Fruit fly (Drosophila melanogaster) whole organism: ENCODE results near the gene CG9636.

Experiments used
- CG8478 ChIP-seq: fragments of >200 bp; optimal IDR thresholded peaks from 2 replicates; lab custom pipeline; 2018; ENCODE audit warnings: inconsistent platforms
- Dll ChIP-seq: fragments of >200 bp; optimal IDR thresholded peaks from 2 replicates; lab custom pipeline; 2017
- EcR ChIP-seq, 2 experiments: fragments of >200 bp; optimal IDR thresholded peaks; 2 replicates each; lab custom pipeline; 2017; ENCODE audit warnings: missing biosample characterization in 2 of 2, missing genetic modification characterization in 2 of 2, missing genetic modification reagents in 2 of 2
- pan ChIP-seq: fragments of >200 bp; optimal IDR thresholded peaks from 2 replicates; lab custom pipeline; 2017
- psq ChIP-seq: fragments of >200 bp; optimal IDR thresholded peaks from 2 replicates; lab custom pipeline; 2017
- usp ChIP-seq: fragments of >200 bp; optimal IDR thresholded peaks from 2 replicates; lab custom pipeline; 2017; ENCODE audit warnings: missing biosample characterization, missing genetic modification characterization, mixed read lengths

The CG9636 gene

dm6 chr3R:8243720-8244119 is at the start of gene CG9636, which contains the start of the genes CG18749 and CG33722:
Gene CG9636 (minus strand): TSS chr3R:8243792.
Gene CG18749 (plus strand): TSS chr3R:8244055.
Gene CG33722 (plus strand): TSS chr3R:8244055.
- no peak for TF ChIP-seq pan (lab: Kevin White, UChicago)
- TF ChIP-seq CG8478 (lab: Kevin White, UChicago) = no peak
- TF ChIP-seq EcR (GFP tag; optimal IDR thresholded peaks at IDR 0.05; lab: Kevin White, UChicago) = no peak
- no peak for TF ChIP-seq Dll
- TF ChIP-seq usp (GFP tag; lab: Kevin White, UChicago) = no peak
- no peak for TF ChIP-seq psq (lab: Kevin White, UChicago)

dm6 chr3R:8292034-8292433 is 48.4 kb upstream of the CG9636 start, which contains the start of gene CG31463:
Gene CG31463 (plus strand): TSS chr3R:8292335.
- no peak for TF ChIP-seq EcR (GFP tag; optimal IDR thresholded peaks at IDR 0.05; lab: Kevin White, UChicago)

- TF ChIP-seq psq (lab: Kevin White, UChicago) (no peak), Dll (no peak), EcR (GFP tag; optimal IDR thresholded peaks at IDR 0.05; lab: Kevin White, UChicago) (no peak), pan (lab: Kevin White, UChicago) (no peak), CG8478 (lab: Kevin White, UChicago) (no peak), usp (GFP tag; lab: Kevin White, UChicago) (no peak)
These were observed 47.3 kb upstream of the CG9636 start, which contains the start of gene CG31464 for dm6 chr3R:8290940-8291339. Gene CG31464 (plus strand): TSS chr3R:8291240.

- TF ChIP-seq CG8478 (lab: Kevin White, UChicago) = no peak
- no peak for TF ChIP-seq Dll
- TF ChIP-seq psq (lab: Kevin White, UChicago) = no peak
- no peak for TF ChIP-seq EcR (GFP tag; optimal IDR thresholded peaks at IDR 0.05; lab: Kevin White, UChicago)
These were observed 46.9 kb upstream of the CG9636 start, which contains the start of gene CG11672 for dm6 chr3R:8290478-8290877. Gene CG11672 (minus strand): TSS chr3R:8290578.

- TF ChIP-seq psq (lab: Kevin White, UChicago) (no peak), pan (lab: Kevin White, UChicago) (no peak), Dll (no peak), usp (GFP tag; lab: Kevin White, UChicago) (no peak)
These were observed 45.2 kb upstream of the CG9636 start for dm6 chr3R:8288790-8289189.

- TF ChIP-seq EcR (GFP tag; optimal IDR thresholded peaks at IDR 0.05; lab: Kevin White, UChicago) = no peak
- TF ChIP-seq pan (lab: Kevin White, UChicago) = no peak
- TF ChIP-seq CG8478 (lab: Kevin White, UChicago) = no peak
- TF ChIP-seq usp (GFP tag; lab: Kevin White, UChicago) = no peak
- TF ChIP-seq Dll = no peak
- no peak for TF ChIP-seq psq (lab: Kevin White, UChicago)
These were observed 44.1 kb upstream of the CG9636 start, which contains the start of gene Nazo for dm6 chr3R:8287697-8288096. Gene Nazo (plus strand): TSS chr3R:8287876.

- no peak for TF ChIP-seq usp (GFP tag; lab: Kevin White, UChicago)
- no peak for TF ChIP-seq EcR (GFP tag; optimal IDR thresholded peaks at IDR 0.05; lab: Kevin White, UChicago)
- TF ChIP-seq psq (lab: Kevin White, UChicago) = no peak
- TF ChIP-seq Dll = no peak
- no peak for TF ChIP-seq CG8478 (lab: Kevin White, UChicago)
- TF ChIP-seq pan (lab: Kevin White, UChicago) = no peak
These were observed 42.2 kb upstream of the CG9636 start for dm6 chr3R:8285727-8286344.

- TF ChIP-seq pan (lab: Kevin White, UChicago) (no peak), Dll (no peak), usp (GFP tag; lab: Kevin White, UChicago) (no peak), EcR (GFP tag; optimal IDR thresholded peaks at IDR 0.05; lab: Kevin White, UChicago) (no peak), CG8478 (lab: Kevin White, UChicago) (no peak), psq (lab: Kevin White, UChicago) (no peak)
These were observed 40.6 kb upstream of the CG9636 start for dm6 chr3R:8284234-8284633.

- no peak for TF ChIP-seq EcR (GFP tag; optimal IDR thresholded peaks at IDR 0.05; lab: Kevin White, UChicago)
- no peak for TF ChIP-seq pan (lab: Kevin White, UChicago)
These were observed 39.1 kb upstream of the CG9636 start for dm6 chr3R:8282727-8283126.

- TF ChIP-seq psq (lab: Kevin White, UChicago) (no peak), usp (GFP tag; lab: Kevin White, UChicago) (no peak), EcR (GFP tag; optimal IDR thresholded peaks at IDR 0.05; lab: Kevin White, UChicago) (no peak), Dll (no peak), pan (lab: Kevin White, UChicago) (no peak)
These were observed 36.4 kb upstream of the CG9636 start for dm6 chr3R:8279970-8280369.

dm6 chr3R:8277494-8278293 is 34.1 kb upstream of the CG9636 start, which contains the start of gene ato:
Gene ato (plus strand): TSS chr3R:8278052.
- TF ChIP-seq pan (lab: Kevin White, UChicago) (no peak), EcR (GFP tag; optimal IDR thresholded peaks at IDR 0.05; lab: Kevin White, UChicago) (no peak), CG8478 (lab: Kevin White, UChicago) (no peak), usp (GFP tag; lab: Kevin White, UChicago) (no peak), psq (lab: Kevin White, UChicago) (no peak), Dll (no peak)

dm6 chr3R:8275031-8275430 is 31.4 kb upstream of the CG9636 start:
- TF ChIP-seq CG8478 (lab: Kevin White, UChicago) = no peak
- TF ChIP-seq Dll = no peak
- no peak for TF ChIP-seq EcR (GFP tag; optimal IDR thresholded peaks at IDR 0.05; lab: Kevin White, UChicago)
- TF ChIP-seq pan (lab: Kevin White, UChicago) = no peak
- no peak for TF ChIP-seq usp (GFP tag; lab: Kevin White, UChicago)
- no peak for TF ChIP-seq psq (lab: Kevin White, UChicago)
